Worm (Caenorhabditis elegans) whole organism, midembryonic: ENCODE measurements around the gene ZK666.4.

Experiments
- T22C8.4 ChIP-seq: fragments of 200-800 bp; sonication (Bioruptor generic); IDR thresholded peaks from 2 replicates; pipeline ENCODE4 v1.3.6; 2022; ENCODE audit warnings: missing genetic modification characterization, missing compliant biosample characterization
- cog-1 ChIP-seq: sonication (generic microtip); optimal IDR thresholded peaks from 2 replicates; lab custom pipeline; 2016; ENCODE audit warnings: missing genetic modification characterization, missing compliant biosample characterization
- flt-1 ChIP-seq: fragments of 200-800 bp; sonication (Bioruptor generic); IDR thresholded peaks from 2 replicates; pipeline ENCODE4 v1.3.6; 2022; ENCODE audit warnings: missing genetic modification characterization, missing compliant biosample characterization
- klf-2 ChIP-seq: fragments of 200-800 bp; sonication (Bioruptor generic); conservative IDR thresholded peaks from 2 replicates; pipeline ENCODE4 v1.3.6; 2022; ENCODE audit warnings: missing genetic modification reagents, missing genetic modification characterization, missing compliant biosample characterization
- med-1 ChIP-seq: sonication (generic microtip); optimal IDR thresholded peaks from 2 replicates; lab custom pipeline; 2017; ENCODE audit warnings: missing genetic modification characterization, mild to moderate bottlenecking, missing compliant biosample characterization, antibody characterized with exemption, missing genetic modification reagents; ENCODE audit not compliant: insufficient read depth
- ref-1 ChIP-seq: fragments of 200-800 bp; sonication (Bioruptor generic); conservative IDR thresholded peaks from 2 replicates; pipeline ENCODE4 v1.3.6; 2022; ENCODE audit warnings: missing genetic modification reagents, missing genetic modification characterization, missing compliant biosample characterization
- tab-1 ChIP-seq: fragments of 200-800 bp; sonication (Bioruptor generic); IDR thresholded peaks from 2 replicates; pipeline ENCODE4 v1.3.6; 2022; ENCODE audit warnings: missing genetic modification characterization, missing compliant biosample characterization
- ztf-23 ChIP-seq: fragments of 200-800 bp; sonication (Bioruptor generic); IDR thresholded peaks from 2 replicates; pipeline ENCODE4 v1.3.6; 2022; ENCODE audit warnings: missing genetic modification reagents, missing genetic modification characterization, missing compliant biosample characterization
- ztf-29 ChIP-seq: fragments of 200-800 bp; sonication (Bioruptor generic); IDR thresholded peaks from 2 replicates; pipeline ENCODE4 v1.3.6; 2022; ENCODE audit warnings: missing genetic modification reagents, missing genetic modification characterization, missing compliant biosample characterization

The ZK666.4 gene

DNA sequence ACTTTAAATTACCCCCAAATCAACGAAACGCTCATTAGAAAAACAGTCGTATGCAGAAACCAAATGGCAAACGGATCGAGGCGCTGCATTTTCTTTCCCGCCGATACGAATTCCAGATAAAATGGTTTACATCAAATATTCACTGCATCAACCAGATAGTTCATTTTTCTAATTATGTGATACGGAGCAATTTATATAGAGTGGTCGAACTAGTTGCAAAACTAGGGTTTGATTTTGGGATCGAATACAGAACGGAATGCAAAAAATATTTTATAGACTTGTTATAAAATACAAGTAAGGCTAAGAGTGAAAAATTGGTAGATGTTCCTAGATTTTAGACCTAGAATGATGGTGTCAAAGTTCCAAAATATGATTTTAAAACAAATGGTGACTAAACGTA, 42.8 kb downstream of the ZK666.4 start:
- TF ChIP-seq ztf-23, result no peak
- no peak for TF ChIP-seq klf-2 (GFP tag; lab: Robert Waterston, UW)
- TF ChIP-seq flt-1 (GFP tag; lab: Robert Waterston, UW), result no peak

DNA sequence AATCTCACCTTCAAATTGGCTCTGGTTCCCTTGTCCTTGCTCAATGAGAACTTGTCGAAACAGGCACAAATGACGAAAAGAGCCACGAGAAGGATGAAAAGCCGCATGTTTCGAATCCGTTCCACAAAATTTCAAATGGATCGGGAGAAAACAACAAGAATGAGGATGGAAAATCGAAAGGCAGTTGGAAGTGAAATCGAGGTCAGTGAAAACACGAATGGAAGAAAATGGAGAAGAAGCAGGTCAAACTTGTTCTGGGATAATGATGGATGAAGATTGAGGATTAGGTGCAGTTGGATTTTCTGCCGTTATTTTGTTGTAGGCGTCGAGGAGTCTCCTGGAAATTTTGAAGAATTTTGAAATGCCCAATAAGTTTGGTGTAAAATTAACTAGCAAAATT, 46.0 kb downstream of the ZK666.4 start:
- no peak for TF ChIP-seq tab-1 (GFP tag; lab: Robert Waterston, UW)
- TF ChIP-seq ztf-29 (GFP tag; lab: Robert Waterston, UW), result no peak
- TF ChIP-seq med-1, result no peak
- no peak for TF ChIP-seq flt-1 (GFP tag; lab: Robert Waterston, UW)
- TF ChIP-seq klf-2 (GFP tag; lab: Robert Waterston, UW), result no peak
- no peak for TF ChIP-seq ztf-23
- no peak for TF ChIP-seq cog-1 (tag; lab: Kevin White, UChicago)
- TF ChIP-seq ref-1 (GFP tag; lab: Robert Waterston, UW), result no peak
- no peak for TF ChIP-seq T22C8.4 (GFP tag; lab: Robert Waterston, UW)

DNA sequence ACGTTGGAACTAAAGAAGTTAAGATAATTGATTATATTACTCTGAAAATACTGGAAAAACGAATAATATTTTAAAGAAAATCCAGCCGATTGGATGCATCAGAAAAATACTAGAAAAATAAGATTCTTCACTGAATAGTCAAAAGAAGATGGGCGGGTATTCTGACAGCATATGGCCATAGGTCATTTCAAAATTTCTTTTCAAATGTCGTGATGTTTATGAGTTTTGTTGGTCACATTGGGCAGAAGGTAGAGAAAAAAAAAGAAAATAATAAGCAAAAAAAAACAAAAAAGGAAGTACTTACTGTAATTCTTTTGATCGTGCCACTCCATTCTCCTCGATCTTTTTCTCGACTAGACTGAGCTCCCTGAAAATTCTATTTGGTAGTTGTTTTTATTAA, 46.5 kb downstream of the ZK666.4 start, which contains the start of gene F59B10.5:
TSS of gene F59B10.5 (minus strand) at position 101 of the 400 bp plus-strand sequence.
- no peak for TF ChIP-seq med-1
- TF ChIP-seq ref-1 (GFP tag; lab: Robert Waterston, UW), result no peak
- TF ChIP-seq tab-1 (GFP tag; lab: Robert Waterston, UW), result no peak

DNA sequence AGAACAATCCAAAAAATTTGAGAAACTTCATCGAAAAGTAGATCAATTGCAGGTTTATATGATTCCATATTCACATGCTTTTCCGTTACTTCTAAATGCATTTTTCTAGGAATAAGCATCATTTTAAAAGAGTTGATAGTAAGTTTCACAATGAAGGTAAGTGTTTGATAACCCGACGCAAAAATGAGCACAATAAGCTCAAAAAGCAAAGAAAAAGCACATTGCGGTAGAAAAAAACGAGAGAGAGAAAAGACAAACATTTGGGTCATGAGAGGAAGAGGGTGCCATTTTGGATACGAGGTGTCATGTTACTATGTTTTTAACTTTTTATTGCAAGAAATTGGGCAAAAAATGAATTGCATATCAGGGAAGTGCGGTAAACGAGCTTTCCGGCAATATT, 47.3 kb downstream of the ZK666.4 start, which contains the start of gene F59B10.6:
TSS of gene F59B10.6 (minus strand) at position 101 of the 400 bp plus-strand sequence.
- TF ChIP-seq ref-1 (GFP tag; lab: Robert Waterston, UW), result no peak
- TF ChIP-seq ztf-29 (GFP tag; lab: Robert Waterston, UW), result no peak
- no peak for TF ChIP-seq cog-1 (tag; lab: Kevin White, UChicago)
- no peak for TF ChIP-seq tab-1 (GFP tag; lab: Robert Waterston, UW)
- no peak for TF ChIP-seq ztf-23
- TF ChIP-seq klf-2 (GFP tag; lab: Robert Waterston, UW), result no peak

DNA sequence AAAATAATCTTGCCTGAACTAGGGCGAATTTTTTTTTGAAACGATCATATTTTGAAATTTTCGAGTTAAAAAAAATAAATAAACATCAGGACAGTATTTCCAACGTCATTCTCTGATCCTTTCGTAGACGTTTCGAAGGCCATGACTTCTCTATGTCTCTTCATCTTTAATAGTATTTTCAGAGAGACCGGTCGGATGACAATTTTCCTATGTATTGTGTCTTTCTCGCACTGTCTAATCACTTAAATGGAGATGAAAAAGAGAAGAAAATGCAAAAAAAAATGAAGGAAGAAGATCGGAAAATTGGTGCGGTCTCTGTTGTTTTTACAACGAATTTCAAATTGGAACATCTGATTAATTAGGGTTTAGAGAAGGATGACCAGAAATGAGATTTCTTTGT, 48.1 kb downstream of the ZK666.4 start:
- no peak for TF ChIP-seq med-1
- TF ChIP-seq cog-1 (tag; lab: Kevin White, UChicago), result no peak
